Worm (Caenorhabditis elegans): Measurements from ENCODE around the gene sir-2.2.

The sir-2.2 gene

ce11 chrX:13317532-13317931 is 10.3 kb upstream of the sir-2.2 start:
- no peak for TF ChIP-seq ztf-23 (GFP tag; IDR thresholded peaks at IDR 0.05)
- TF ChIP-seq ztf-29 (GFP tag; IDR thresholded peaks at IDR 0.05), result no peak
- TF ChIP-seq med-1 (GFP tag; optimal IDR thresholded peaks at IDR 0.05; ENCODE audit: insufficient read depth), result no peak
- no peak for TF ChIP-seq ref-1 (GFP tag; conservative IDR thresholded peaks at IDR 0.05)
- TF ChIP-seq T22C8.4 (GFP tag; IDR thresholded peaks at IDR 0.05), result no peak
- no peak for TF ChIP-seq flt-1 (GFP tag; IDR thresholded peaks at IDR 0.05)
- no peak for TF ChIP-seq klf-2 (GFP tag; conservative IDR thresholded peaks at IDR 0.05)
- no peak for TF ChIP-seq tab-1 (GFP tag; IDR thresholded peaks at IDR 0.05)
- no peak for TF ChIP-seq cog-1 (tag; optimal IDR thresholded peaks at IDR 0.05)

- TF ChIP-seq ref-1 (GFP tag; conservative IDR thresholded peaks at IDR 0.05), result no peak
- no peak for TF ChIP-seq ztf-29 (GFP tag; IDR thresholded peaks at IDR 0.05)
- no peak for TF ChIP-seq cog-1 (tag; optimal IDR thresholded peaks at IDR 0.05)
- no peak for TF ChIP-seq ztf-23 (GFP tag; IDR thresholded peaks at IDR 0.05)
- TF ChIP-seq flt-1 (GFP tag; IDR thresholded peaks at IDR 0.05), result no peak
- no peak for TF ChIP-seq tab-1 (GFP tag; IDR thresholded peaks at IDR 0.05)
- TF ChIP-seq T22C8.4 (GFP tag; IDR thresholded peaks at IDR 0.05), result no peak
- no peak for TF ChIP-seq klf-2 (GFP tag; conservative IDR thresholded peaks at IDR 0.05)
- TF ChIP-seq med-1 (GFP tag; optimal IDR thresholded peaks at IDR 0.05; ENCODE audit: insufficient read depth), result no peak
These were observed 9.6 kb upstream of the sir-2.2 start for ce11 chrX:13318316-13318715.

- TF ChIP-seq ref-1 (GFP tag; conservative IDR thresholded peaks at IDR 0.05) (no peak), flt-1 (GFP tag; IDR thresholded peaks at IDR 0.05) (no peak), klf-2 (GFP tag; conservative IDR thresholded peaks at IDR 0.05) (no peak), ztf-29 (GFP tag; IDR thresholded peaks at IDR 0.05) (no peak), med-1 (GFP tag; optimal IDR thresholded peaks at IDR 0.05; ENCODE audit: insufficient read depth) (no peak), ztf-23 (GFP tag; IDR thresholded peaks at IDR 0.05) (no peak), tab-1 (GFP tag; IDR thresholded peaks at IDR 0.05) (no peak), cog-1 (tag; optimal IDR thresholded peaks at IDR 0.05) (no peak), T22C8.4 (GFP tag; IDR thresholded peaks at IDR 0.05) (no peak)
These were observed 7.3 kb upstream of the sir-2.2 start for ce11 chrX:13320575-13320974.

DNA sequence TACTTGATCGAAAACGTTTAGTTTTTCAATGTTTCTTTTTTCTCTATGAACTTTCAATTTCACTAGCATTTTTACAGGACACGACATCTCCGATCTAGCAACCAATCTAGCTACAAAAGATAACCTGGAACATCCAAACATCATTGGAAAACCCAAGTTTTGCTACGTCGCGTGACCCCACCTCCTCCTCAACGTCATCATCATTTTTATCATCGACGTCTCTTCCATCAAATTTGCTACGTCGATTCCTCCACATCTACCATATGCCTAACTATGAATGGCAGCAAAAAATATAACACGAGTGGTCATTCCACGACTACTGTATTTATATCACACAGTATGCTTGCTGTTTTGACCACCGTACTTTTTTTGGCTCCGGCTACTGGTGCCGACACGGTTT is 5.0 kb upstream of the sir-2.2 start, which contains the start of gene F46G10.2:
F46G10.2 (plus strand) TSS at position 78 of the 400 bp plus-strand sequence.
- TF ChIP-seq med-1 (GFP tag; optimal IDR thresholded peaks at IDR 0.05; ENCODE audit: insufficient read depth) (no peak), ref-1 (GFP tag; conservative IDR thresholded peaks at IDR 0.05) (no peak)

- TF ChIP-seq med-1 (GFP tag; optimal IDR thresholded peaks at IDR 0.05; ENCODE audit: insufficient read depth) (no peak), ref-1 (GFP tag; conservative IDR thresholded peaks at IDR 0.05) (no peak), flt-1 (GFP tag; IDR thresholded peaks at IDR 0.05) (no peak), ztf-29 (GFP tag; IDR thresholded peaks at IDR 0.05) (no peak), T22C8.4 (GFP tag; IDR thresholded peaks at IDR 0.05) (no peak), tab-1 (GFP tag; IDR thresholded peaks at IDR 0.05) (no peak), ztf-23 (GFP tag; IDR thresholded peaks at IDR 0.05) (no peak)
These were observed 4.2 kb upstream of the sir-2.2 start for ce11 chrX:13323697-13324096.

DNA sequence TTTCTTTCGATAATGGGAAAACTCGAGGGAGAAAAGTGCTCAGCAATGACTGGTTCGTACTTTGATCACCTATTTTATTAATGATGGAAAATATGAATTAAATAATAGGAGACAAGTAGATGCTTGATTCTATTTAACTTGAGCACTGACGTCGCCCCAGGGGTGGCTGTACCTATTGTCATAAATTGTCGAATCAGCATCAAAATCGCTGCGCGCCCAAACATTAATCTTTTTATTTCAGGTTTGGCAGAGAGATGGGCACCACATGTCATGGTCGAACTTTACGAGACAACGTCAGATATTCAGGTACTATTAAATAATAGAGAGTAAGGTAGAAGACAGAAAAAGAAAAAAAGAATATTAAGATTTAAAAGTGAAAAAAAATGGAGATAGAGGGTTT is 3.5 kb upstream of the sir-2.2 start:
- TF ChIP-seq klf-2 (GFP tag; conservative IDR thresholded peaks at IDR 0.05) (no peak), ztf-29 (GFP tag; IDR thresholded peaks at IDR 0.05) (no peak), cog-1 (tag; optimal IDR thresholded peaks at IDR 0.05) (no peak)

- no peak for TF ChIP-seq ztf-29 (GFP tag; IDR thresholded peaks at IDR 0.05)
These were observed 2.8 kb upstream of the sir-2.2 start for ce11 chrX:13325039-13325438.

ce11 chrX:13328868-13329267 is 1.0 kb downstream of the sir-2.2 start:
- TF ChIP-seq ref-1 (GFP tag; conservative IDR thresholded peaks at IDR 0.05), result no peak
- TF ChIP-seq klf-2 (GFP tag; conservative IDR thresholded peaks at IDR 0.05), result no peak
- no peak for TF ChIP-seq ztf-23 (GFP tag; IDR thresholded peaks at IDR 0.05)
- no peak for TF ChIP-seq T22C8.4 (GFP tag; IDR thresholded peaks at IDR 0.05)
- no peak for TF ChIP-seq flt-1 (GFP tag; IDR thresholded peaks at IDR 0.05)
- no peak for TF ChIP-seq tab-1 (GFP tag; IDR thresholded peaks at IDR 0.05)
- no peak for TF ChIP-seq med-1 (GFP tag; optimal IDR thresholded peaks at IDR 0.05; ENCODE audit: insufficient read depth)
- TF ChIP-seq ztf-29 (GFP tag; IDR thresholded peaks at IDR 0.05), result no peak
- no peak for TF ChIP-seq cog-1 (tag; optimal IDR thresholded peaks at IDR 0.05)

- TF ChIP-seq klf-2 (GFP tag; conservative IDR thresholded peaks at IDR 0.05), result no peak
- no peak for TF ChIP-seq T22C8.4 (GFP tag; IDR thresholded peaks at IDR 0.05)
- no peak for TF ChIP-seq ref-1 (GFP tag; conservative IDR thresholded peaks at IDR 0.05)
- no peak for TF ChIP-seq ztf-29 (GFP tag; IDR thresholded peaks at IDR 0.05)
- TF ChIP-seq cog-1 (tag; optimal IDR thresholded peaks at IDR 0.05), result no peak
These were observed 3.5 kb downstream of the sir-2.2 start, which contains the start of gene sir-2.3 for ce11 chrX:13331386-13331785. sir-2.3 (plus strand) TSS chrX:13331686.

DNA sequence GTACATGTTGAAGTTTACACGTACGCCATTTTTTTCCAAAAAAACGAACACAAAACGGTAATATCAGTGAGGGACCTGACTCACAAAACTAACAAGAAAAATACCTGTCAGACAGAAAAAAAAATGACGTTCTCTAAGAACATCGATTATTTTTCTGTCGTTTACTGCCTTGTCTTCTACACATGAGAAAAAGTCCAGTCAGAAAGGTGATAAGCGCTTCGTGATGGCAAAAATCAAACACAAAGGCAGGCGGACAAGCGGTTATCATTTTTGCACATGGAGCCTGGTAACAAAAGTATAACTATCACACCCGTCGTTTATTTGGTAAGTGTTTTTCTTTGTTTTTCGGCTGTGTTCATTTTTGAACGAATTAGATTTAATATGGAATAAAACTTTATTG is 6.0 kb downstream of the sir-2.2 start, which contains the start of gene F46G10.4:
F46G10.4 (plus strand) TSS at position 212 of the 400 bp plus-strand sequence.
- no peak for TF ChIP-seq klf-2 (GFP tag; conservative IDR thresholded peaks at IDR 0.05)
- TF ChIP-seq ztf-29 (GFP tag; IDR thresholded peaks at IDR 0.05), result no peak
- TF ChIP-seq ref-1 (GFP tag; conservative IDR thresholded peaks at IDR 0.05), result no peak
- TF ChIP-seq flt-1 (GFP tag; IDR thresholded peaks at IDR 0.05), result no peak
- no peak for TF ChIP-seq med-1 (GFP tag; optimal IDR thresholded peaks at IDR 0.05; ENCODE audit: insufficient read depth)
- TF ChIP-seq T22C8.4 (GFP tag; IDR thresholded peaks at IDR 0.05), result no peak
- TF ChIP-seq tab-1 (GFP tag; IDR thresholded peaks at IDR 0.05), result no peak
- TF ChIP-seq cog-1 (tag; optimal IDR thresholded peaks at IDR 0.05), result no peak
- no peak for TF ChIP-seq ztf-23 (GFP tag; IDR thresholded peaks at IDR 0.05)

DNA sequence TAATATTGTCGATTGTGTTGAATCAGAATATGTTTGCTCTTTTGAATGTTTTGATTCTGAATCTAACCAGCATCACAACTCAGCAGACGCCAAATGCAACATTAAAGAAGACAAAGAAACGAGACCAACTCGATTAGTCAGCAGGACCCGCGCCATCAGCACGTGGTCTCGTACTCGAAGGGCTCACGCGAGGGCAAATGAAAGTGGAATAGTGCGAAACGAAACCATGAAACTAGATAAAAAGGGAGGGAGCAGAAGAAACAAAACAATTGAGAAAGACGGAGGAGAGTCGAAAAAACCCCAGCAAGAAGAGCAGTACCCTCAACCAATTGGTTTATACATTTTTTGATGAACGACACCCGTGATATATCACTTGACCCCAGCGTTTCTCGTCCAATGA is 9.1 kb downstream of the sir-2.2 start:
- no peak for TF ChIP-seq cog-1 (tag; optimal IDR thresholded peaks at IDR 0.05)
- TF ChIP-seq ref-1 (GFP tag; conservative IDR thresholded peaks at IDR 0.05), result no peak
- no peak for TF ChIP-seq ztf-23 (GFP tag; IDR thresholded peaks at IDR 0.05)
- no peak for TF ChIP-seq med-1 (GFP tag; optimal IDR thresholded peaks at IDR 0.05; ENCODE audit: insufficient read depth)
- no peak for TF ChIP-seq tab-1 (GFP tag; IDR thresholded peaks at IDR 0.05)
- no peak for TF ChIP-seq T22C8.4 (GFP tag; IDR thresholded peaks at IDR 0.05)
- no peak for TF ChIP-seq ztf-29 (GFP tag; IDR thresholded peaks at IDR 0.05)
- TF ChIP-seq flt-1 (GFP tag; IDR thresholded peaks at IDR 0.05), result no peak
- no peak for TF ChIP-seq klf-2 (GFP tag; conservative IDR thresholded peaks at IDR 0.05)

All from whole organism, midembryonic.